Worm (Caenorhabditis elegans) whole organism, L4 larva: ENCODE measurements around the gene gbh-2.

Source experiments
- nhr-10 ChIP-seq: fragments of 150-350 bp; optimal IDR thresholded peaks from 2 replicates; lab custom pipeline; 2014; ENCODE audit warnings: missing biosample characterization, missing genetic modification characterization
- spr-1 ChIP-seq: sonication (generic microtip); optimal IDR thresholded peaks from 2 replicates; lab custom pipeline; 2016; ENCODE audit warnings: mild to moderate bottlenecking, missing genetic modification characterization, missing compliant biosample characterization

DNA sequence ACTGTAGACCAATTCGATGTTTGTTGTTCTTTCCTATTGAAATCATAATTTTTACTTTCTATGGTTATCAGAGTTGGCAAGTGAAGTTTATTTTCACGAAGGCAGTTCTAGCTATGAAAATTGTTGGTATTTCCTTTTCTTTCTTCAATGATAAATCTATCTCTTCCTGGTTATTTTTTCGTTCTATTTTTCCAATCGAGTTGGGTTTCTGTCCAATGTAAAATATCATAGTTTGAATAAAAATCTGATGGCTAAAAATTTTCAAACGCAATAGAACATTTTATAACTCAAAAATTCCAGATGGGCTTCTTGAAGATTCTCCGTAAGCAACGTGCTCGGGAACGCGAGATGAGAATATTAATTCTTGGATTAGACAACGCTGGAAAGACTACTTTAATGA lies 41.7 kb upstream of the gbh-2 start, which contains the start of gene evl-20:
- TF ChIP-seq nhr-10 (tag; lab: Kevin White, UChicago) (no peak), spr-1 (no peak)
